Fruit fly (Drosophila melanogaster) whole organism, embryonic: ENCODE data around the gene Sld5.

Experiments
- Atf3 ChIP-seq: fragments of 200-800 bp; sonication (Bioruptor generic); optimal IDR thresholded peaks from 3 replicates; lab custom pipeline; 2016; ENCODE audit warnings: missing biosample characterization, missing genetic modification characterization
- CG10147 ChIP-seq: fragments of 200-800 bp; sonication (Bioruptor generic); optimal IDR thresholded peaks from 2 replicates; lab custom pipeline; 2019; ENCODE audit warnings: missing biosample characterization, mild to moderate bottlenecking, missing genetic modification characterization, moderate library complexity
- CG10274 ChIP-seq: fragments of 200-800 bp; sonication (Bioruptor generic); optimal IDR thresholded peaks from 3 replicates; lab custom pipeline; 2017; ENCODE audit warnings: missing biosample characterization, mild to moderate bottlenecking, missing genetic modification characterization
- CG11695 ChIP-seq: fragments of 200-800 bp; sonication (Bioruptor generic); IDR thresholded peaks from 3 replicates; pipeline ENCODE4 v1.3.6; 2022; ENCODE audit warnings: missing biosample characterization, missing genetic modification characterization
- CG12391 ChIP-seq: fragments of 200-800 bp; sonication (Bioruptor generic); optimal IDR thresholded peaks from 3 replicates; lab custom pipeline; 2018; ENCODE audit warnings: missing biosample characterization, mild to moderate bottlenecking, missing genetic modification characterization, moderate library complexity
- CG13624 ChIP-seq: fragments of 200-800 bp; sonication (Bioruptor generic); optimal IDR thresholded peaks from 2 replicates; lab custom pipeline; 2016; ENCODE audit warnings: missing biosample characterization, missing genetic modification characterization
- CG14014 ChIP-seq: fragments of 200-800 bp; sonication (Bioruptor generic); IDR thresholded peaks from 2 replicates; pipeline ENCODE4 v1.3.6; 2022; ENCODE audit warnings: missing biosample characterization, missing genetic modification characterization
- CG15073 ChIP-seq: fragments of 200-800 bp; sonication (Bioruptor generic); optimal IDR thresholded peaks from 2 replicates; lab custom pipeline; 2016; ENCODE audit warnings: missing biosample characterization, missing genetic modification characterization
- CG16813 ChIP-seq: fragments of 200-800 bp; sonication (Bioruptor generic); IDR thresholded peaks from 3 replicates; pipeline ENCODE4 v1.3.6; 2022; ENCODE audit warnings: missing biosample characterization, missing genetic modification characterization; ENCODE audit not compliant: partially characterized antibody
- CG16863 ChIP-seq: fragments of 200-800 bp; sonication (Bioruptor generic); optimal IDR thresholded peaks from 3 replicates; lab custom pipeline; 2016; ENCODE audit warnings: missing biosample characterization, missing genetic modification characterization
- CG18476 ChIP-seq: fragments of 200-800 bp; sonication (Bioruptor generic); optimal IDR thresholded peaks from 2 replicates; lab custom pipeline; 2016; ENCODE audit warnings: missing biosample characterization, mild to moderate bottlenecking, missing genetic modification characterization
- CG31441 ChIP-seq: fragments of 200-800 bp; sonication (Bioruptor generic); IDR thresholded peaks from 2 replicates; pipeline ENCODE4 v1.3.6; 2022; ENCODE audit warnings: missing biosample characterization, missing genetic modification characterization
- CG32532 ChIP-seq: fragments of 200-800 bp; sonication (Bioruptor generic); IDR thresholded peaks from 2 replicates; pipeline ENCODE4 v1.3.6; 2022; ENCODE audit warnings: missing biosample characterization, missing genetic modification characterization
- CG32772 ChIP-seq: fragments of 200-800 bp; sonication (Bioruptor generic); IDR thresholded peaks from 2 replicates; pipeline ENCODE4 v1.3.6; 2022; ENCODE audit warnings: missing biosample characterization, missing genetic modification characterization
- CG34224 ChIP-seq: fragments of 200-800 bp; sonication (Bioruptor generic); IDR thresholded peaks from 3 replicates; pipeline ENCODE4 v1.3.6; 2022; ENCODE audit warnings: missing biosample characterization, missing genetic modification characterization; ENCODE audit not compliant: partially characterized antibody
- CG4404 ChIP-seq: fragments of 200-800 bp; sonication (Bioruptor generic); IDR thresholded peaks from 2 replicates; pipeline ENCODE4 v1.3.6; 2022; ENCODE audit warnings: missing biosample characterization, missing genetic modification characterization
- CG4424 ChIP-seq: fragments of 200-800 bp; sonication (Bioruptor generic); optimal IDR thresholded peaks from 3 replicates; lab custom pipeline; 2016; ENCODE audit warnings: missing biosample characterization, missing genetic modification characterization
- CG7839 ChIP-seq: fragments of 200-800 bp; sonication (Bioruptor generic); optimal IDR thresholded peaks from 3 replicates; lab custom pipeline; 2018; ENCODE audit warnings: missing biosample characterization, mild to moderate bottlenecking, missing genetic modification characterization, moderate library complexity
- CG8089 ChIP-seq: fragments of 200-800 bp; sonication (Bioruptor generic); optimal IDR thresholded peaks from 3 replicates; lab custom pipeline; 2016; ENCODE audit warnings: missing biosample characterization, missing genetic modification characterization
- CG8290 ChIP-seq, 3 experiments: fragments of 200-800 bp; sonication (Bioruptor generic); optimal IDR thresholded peaks; 2 replicates each; lab custom pipeline; 2016 to 2019; ENCODE audit warnings: missing biosample characterization in 3 of 3, missing genetic modification characterization in 3 of 3, mild to moderate bottlenecking in 2 of 3, moderate library complexity in 1 of 3
- CG8359 ChIP-seq: fragments of 200-800 bp; sonication (Bioruptor generic); optimal IDR thresholded peaks from 2 replicates; lab custom pipeline; 2017; ENCODE audit warnings: missing biosample characterization, mild to moderate bottlenecking, missing genetic modification characterization, borderline replicate concordance
- CG8388 ChIP-seq: fragments of 200-800 bp; sonication (Bioruptor generic); optimal IDR thresholded peaks from 2 replicates; lab custom pipeline; 2019; ENCODE audit warnings: missing biosample characterization, mild to moderate bottlenecking, missing genetic modification characterization, moderate library complexity
- CoRest ChIP-seq: fragments of 200-800 bp; sonication (Bioruptor generic); optimal IDR thresholded peaks from 3 replicates; lab custom pipeline; 2018; ENCODE audit warnings: missing biosample characterization, mild to moderate bottlenecking, missing genetic modification characterization, moderate library complexity
- Dip2 ChIP-seq: fragments of 200-800 bp; sonication (Bioruptor generic); IDR thresholded peaks from 2 replicates; pipeline ENCODE4 v1.3.6; 2022; ENCODE audit warnings: missing biosample characterization, missing genetic modification characterization
- Doc2 ChIP-seq: fragments of 200-800 bp; sonication (Bioruptor generic); IDR thresholded peaks from 2 replicates; pipeline ENCODE4 v1.3.6; 2022; ENCODE audit warnings: missing biosample characterization, missing genetic modification characterization
- Dref ChIP-seq: fragments of 200-800 bp; sonication (Bioruptor generic); IDR thresholded peaks from 2 replicates; pipeline ENCODE4 v1.3.6; 2022; ENCODE audit warnings: missing biosample characterization, missing genetic modification characterization
- Fer2 ChIP-seq: fragments of 200-800 bp; sonication (Bioruptor generic); optimal IDR thresholded peaks from 2 replicates; lab custom pipeline; 2018; ENCODE audit warnings: missing biosample characterization, mild to moderate bottlenecking, missing genetic modification characterization, moderate library complexity
- Myb ChIP-seq: fragments of 200-800 bp; sonication (Bioruptor generic); optimal IDR thresholded peaks from 2 replicates; lab custom pipeline; 2016; ENCODE audit warnings: missing biosample characterization, missing genetic modification characterization
- Nf-YB ChIP-seq: fragments of 200-800 bp; sonication (Bioruptor generic); optimal IDR thresholded peaks from 3 replicates; lab custom pipeline; 2019; ENCODE audit warnings: missing biosample characterization, mild to moderate bottlenecking, missing genetic modification characterization, moderate library complexity
- Oli ChIP-seq: fragments of 200-800 bp; sonication (Bioruptor generic); optimal IDR thresholded peaks from 2 replicates; lab custom pipeline; 2018; ENCODE audit warnings: missing biosample characterization, mild to moderate bottlenecking, missing genetic modification characterization, moderate library complexity
- Optix ChIP-seq: fragments of 200-800 bp; sonication (Bioruptor generic); IDR thresholded peaks from 3 replicates; pipeline ENCODE4 v1.3.6; 2022; ENCODE audit warnings: missing biosample characterization, missing genetic modification characterization
- Rfx ChIP-seq: fragments of 200-800 bp; sonication (Bioruptor generic); IDR thresholded peaks from 2 replicates; pipeline ENCODE4 v1.3.6; 2022; ENCODE audit warnings: missing biosample characterization, missing genetic modification characterization
- Sry-β ChIP-seq: fragments of 200-800 bp; sonication (Bioruptor generic); optimal IDR thresholded peaks from 2 replicates; lab custom pipeline; 2018; ENCODE audit warnings: missing biosample characterization, mild to moderate bottlenecking, missing genetic modification characterization, moderate library complexity
- TFAM ChIP-seq: fragments of 200-800 bp; sonication (Bioruptor generic); optimal IDR thresholded peaks from 2 replicates; lab custom pipeline; 2017; ENCODE audit warnings: missing biosample characterization, missing genetic modification characterization, inconsistent platforms
- Usf ChIP-seq: fragments of 200-800 bp; sonication (Bioruptor generic); optimal IDR thresholded peaks from 2 replicates; lab custom pipeline; 2017; ENCODE audit warnings: missing genotype, missing biosample characterization, missing genetic modification characterization
- amos ChIP-seq: fragments of 200-800 bp; sonication (Bioruptor generic); IDR thresholded peaks from 2 replicates; pipeline ENCODE4 v1.3.6; 2022; ENCODE audit warnings: missing biosample characterization, missing genetic modification characterization; ENCODE audit not compliant: partially characterized antibody
- btn ChIP-seq: fragments of 200-800 bp; sonication (Bioruptor generic); optimal IDR thresholded peaks from 2 replicates; lab custom pipeline; 2016; ENCODE audit warnings: missing biosample characterization, missing genetic modification characterization
- fd64A ChIP-seq: fragments of 200-800 bp; sonication (Bioruptor generic); optimal IDR thresholded peaks from 3 replicates; lab custom pipeline; 2018; ENCODE audit warnings: missing biosample characterization, mild to moderate bottlenecking, missing genetic modification characterization
- hth ChIP-seq: fragments of >200 bp; optimal IDR thresholded peaks from 2 replicates; lab custom pipeline; 2017; ENCODE audit warnings: inconsistent platforms
- lilli ChIP-seq: fragments of 200-800 bp; sonication (Bioruptor generic); optimal IDR thresholded peaks from 3 replicates; lab custom pipeline; 2016; ENCODE audit warnings: missing biosample characterization, missing genetic modification characterization
- luna ChIP-seq: fragments of 200-800 bp; sonication (Bioruptor generic); optimal IDR thresholded peaks from 2 replicates; lab custom pipeline; 2016; ENCODE audit warnings: missing biosample characterization, missing genetic modification characterization
- nerfin-1 ChIP-seq: fragments of 200-800 bp; sonication (Bioruptor generic); optimal IDR thresholded peaks from 3 replicates; lab custom pipeline; 2019; ENCODE audit warnings: missing biosample characterization, mild to moderate bottlenecking, missing genetic modification characterization, moderate library complexity
- oc ChIP-seq: fragments of 200-800 bp; sonication (Bioruptor generic); optimal IDR thresholded peaks from 2 replicates; lab custom pipeline; 2018; ENCODE audit warnings: missing biosample characterization, mild to moderate bottlenecking, missing genetic modification characterization, moderate library complexity
- pnt ChIP-seq: fragments of 200-800 bp; sonication (Bioruptor generic); optimal IDR thresholded peaks from 3 replicates; lab custom pipeline; 2016; ENCODE audit warnings: missing biosample characterization, missing genetic modification characterization
- pros ChIP-seq: fragments of 200-800 bp; sonication (Bioruptor generic); optimal IDR thresholded peaks from 3 replicates; lab custom pipeline; 2019; ENCODE audit warnings: missing biosample characterization, mild to moderate bottlenecking, missing genetic modification characterization, moderate library complexity
- rib ChIP-seq: fragments of 200-800 bp; sonication (Bioruptor generic); IDR thresholded peaks from 2 replicates; pipeline ENCODE4 v1.3.6; 2022; ENCODE audit warnings: missing biosample characterization, missing genetic modification characterization
- stc ChIP-seq: fragments of 200-800 bp; sonication (Bioruptor generic); IDR thresholded peaks from 2 replicates; pipeline ENCODE4 v1.3.6; 2022; ENCODE audit warnings: missing biosample characterization, missing genetic modification characterization
- vvl ChIP-seq: fragments of 200-800 bp; sonication (Bioruptor generic); IDR thresholded peaks from 2 replicates; pipeline ENCODE4 v1.3.6; 2022; ENCODE audit warnings: missing biosample characterization, missing genetic modification characterization
- zfh2 ChIP-seq: fragments of 200-800 bp; sonication (Bioruptor generic); optimal IDR thresholded peaks from 2 replicates; lab custom pipeline; 2016; ENCODE audit warnings: missing biosample characterization, missing genetic modification characterization

The Sld5 gene

dm6 chr3R:26007964-26008868 lies 48.1 kb downstream of the Sld5 start:
- TF ChIP-seq Usf (GFP tag; lab: Kevin White, UChicago) (no peak), CG4424 (GFP tag; lab: Kevin White, UChicago) (no peak), CG32532 (GFP tag; lab: Robert Waterston, UW) (peak; percentile 33; the same call in 1 of the 2 replicates), CG8388 (no peak), pros (GFP tag; lab: Kevin White, UChicago) (peak; percentile 82), lilli (no peak), Dref (GFP tag; lab: Robert Waterston, UW) (no peak), btn (no peak), CG32772 (GFP tag; lab: Robert Waterston, UW) (0 out of 2 replicates have a peak, but pooled peaks have one; percentile 26), fd64A (GFP tag; lab: Kevin White, UChicago) (no peak), CG14014 (GFP tag; lab: Robert Waterston, UW) (no peak), CG16813 (0 out of 3 replicates have a peak, but pooled peaks have one; percentile 34), Rfx (GFP tag; lab: Robert Waterston, UW) (no peak), Optix (GFP tag; lab: Robert Waterston, UW) (no peak), CG34224 (no peak), CG8359 (no peak), pnt (GFP tag; lab: Kevin White, UChicago) (no peak), Atf3 (no peak), CG10147 (no peak), CG18476 (GFP tag; lab: Kevin White, UChicago) (no peak), CG31441 (GFP tag; lab: Robert Waterston, UW) (no peak), Oli (tag; lab: Kevin White, UChicago) (no peak), Nf-YB (GFP tag; lab: Kevin White, UChicago) (no peak), TFAM (no peak), amos (GFP tag; lab: Robert Waterston, UW) (no peak), Doc2 (GFP tag; lab: Robert Waterston, UW) (no peak), stc (GFP tag; lab: Robert Waterston, UW) (no peak), CG8290 (GFP tag; optimal IDR thresholded peaks at IDR 0.05; lab: Kevin White, UChicago) (no peak), CG8290 (tag; optimal IDR thresholded peaks at IDR 0.05; lab: Kevin White, UChicago) (peak in 1 of 2 experiments; percentile 38), Dip2 (GFP tag; lab: Robert Waterston, UW) (no peak), Myb (GFP tag; lab: Kevin White, UChicago) (no peak), nerfin-1 (tag; lab: Kevin White, UChicago) (no peak), CG13624 (GFP tag; lab: Kevin White, UChicago) (peak; percentile 16), CoRest (no peak), Sry-β (GFP tag; lab: Kevin White, UChicago) (no peak), zfh2 (GFP tag; lab: Kevin White, UChicago) (no peak), hth (lab: Kevin White, UChicago) (no peak), CG8089 (GFP tag; lab: Kevin White, UChicago) (no peak), CG16863 (GFP tag; lab: Kevin White, UChicago) (no peak), CG10274 (peak; percentile 69), Fer2 (tag; lab: Kevin White, UChicago) (no peak), CG12391 (tag; lab: Kevin White, UChicago) (no peak), luna (GFP tag; lab: Kevin White, UChicago) (no peak), rib (GFP tag; lab: Robert Waterston, UW) (peak; percentile 84), vvl (GFP tag; lab: Robert Waterston, UW) (peak; percentile 69), CG4404 (GFP tag; lab: Robert Waterston, UW) (no peak), CG7839 (tag; lab: Kevin White, UChicago) (no peak), CG15073 (no peak), CG11695 (GFP tag; lab: Robert Waterston, UW) (no peak), oc (tag; lab: Kevin White, UChicago) (peak; percentile 56)
